Worm (Caenorhabditis elegans) whole organism, L2 larva: ENCODE measurements around the gene R74.8.

ENCODE experiments used
- ZK546.5 ChIP-seq: sonication (generic microtip); optimal IDR thresholded peaks from 2 replicates; lab custom pipeline; 2017; ENCODE audit warnings: missing biosample characterization, missing genetic modification characterization
- aly-2 ChIP-seq: fragments of 150-350 bp; optimal IDR thresholded peaks from 2 replicates; lab custom pipeline; 2014; ENCODE audit warnings: missing biosample characterization, missing genetic modification characterization
- crh-2 ChIP-seq: sonication (generic microtip); optimal IDR thresholded peaks from 2 replicates; lab custom pipeline; 2017; ENCODE audit warnings: missing biosample characterization, missing genetic modification characterization
- elt-3 ChIP-seq: sonication (generic microtip); optimal IDR thresholded peaks from 2 replicates; lab custom pipeline; 2017; ENCODE audit warnings: missing biosample characterization, missing genetic modification characterization
- lin-11 ChIP-seq: fragments of 150-350 bp; sonication (generic microtip); optimal IDR thresholded peaks from 2 replicates; lab custom pipeline; 2014; ENCODE audit warnings: missing biosample characterization, missing genetic modification characterization, inconsistent platforms, mixed read lengths
- lsy-2 ChIP-seq, 2 experiments: fragments of 150-350 bp in 1 of 2; sonication (generic microtip) in 1 of 2; optimal IDR thresholded peaks; 2 replicates each; lab custom pipeline; 2014 to 2017; ENCODE audit warnings: missing biosample characterization in 2 of 2, missing genetic modification characterization in 2 of 2
- nhr-10 ChIP-seq: sonication (generic microtip); optimal IDR thresholded peaks from 2 replicates; lab custom pipeline; 2017; ENCODE audit warnings: missing biosample characterization, missing genetic modification characterization
- nhr-11 ChIP-seq: fragments of 150-350 bp; optimal IDR thresholded peaks from 2 replicates; lab custom pipeline; 2014; ENCODE audit warnings: missing biosample characterization, missing genetic modification characterization
- nhr-237 ChIP-seq: fragments of 150-350 bp; optimal IDR thresholded peaks from 2 replicates; lab custom pipeline; 2014; ENCODE audit warnings: missing biosample characterization, missing genetic modification characterization
- nhr-77 ChIP-seq: fragments of 150-350 bp; optimal IDR thresholded peaks from 2 replicates; lab custom pipeline; 2014; ENCODE audit warnings: missing biosample characterization, missing genetic modification characterization
- skn-1 ChIP-seq: sonication (generic microtip); optimal IDR thresholded peaks from 2 replicates; lab custom pipeline; 2017; ENCODE audit warnings: missing biosample characterization, missing genetic modification characterization
- snpc-4 ChIP-seq: fragments of 150-350 bp; optimal IDR thresholded peaks from 2 replicates; lab custom pipeline; 2014; ENCODE audit warnings: missing biosample characterization, missing genetic modification characterization
- unc-39 ChIP-seq: fragments of 150-350 bp; optimal IDR thresholded peaks from 2 replicates; lab custom pipeline; 2014; ENCODE audit warnings: missing biosample characterization, missing genetic modification characterization
- ztf-11 ChIP-seq: sonication (generic microtip); optimal IDR thresholded peaks from 2 replicates; lab custom pipeline; 2017; ENCODE audit warnings: missing biosample characterization, missing genetic modification characterization

DNA sequence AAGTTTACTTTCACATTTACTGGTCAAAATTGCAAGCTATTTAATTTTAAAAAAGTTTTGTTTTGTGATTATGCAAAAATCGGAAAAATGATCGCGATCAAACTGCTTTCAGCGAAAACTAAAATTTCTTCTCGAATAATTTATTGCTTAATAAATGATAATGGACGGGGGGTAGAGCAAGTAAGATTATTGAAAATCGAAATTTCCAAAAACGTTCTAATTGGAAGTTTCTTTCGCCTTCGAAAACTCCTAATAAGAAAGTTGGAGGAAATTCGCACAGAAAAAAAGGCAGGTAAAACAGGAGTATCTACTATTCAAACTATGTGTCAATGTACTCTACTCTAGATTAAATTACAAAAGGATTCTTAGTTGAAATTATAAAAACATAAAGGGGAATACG, 33.9 kb upstream of the R74.8 start:
- TF ChIP-seq ztf-11 (tag; lab: Kevin White, UChicago) (no peak), snpc-4 (no peak), ZK546.5 (tag; lab: Kevin White, UChicago) (no peak), skn-1 (tag; lab: Kevin White, UChicago) (no peak), aly-2 (tag; lab: Kevin White, UChicago) (no peak), nhr-10 (no peak), lin-11 (tag; lab: Kevin White, UChicago) (no peak), crh-2 (tag; lab: Kevin White, UChicago) (no peak), nhr-77 (tag; lab: Kevin White, UChicago) (no peak), nhr-237 (tag; lab: Kevin White, UChicago) (no peak), nhr-11 (tag; lab: Kevin White, UChicago) (no peak), unc-39 (tag; lab: Kevin White, UChicago) (no peak), elt-3 (tag; lab: Kevin White, UChicago) (no peak), lsy-2 (tag; optimal IDR thresholded peaks at IDR 0.05; lab: Kevin White, UChicago) (no peak)
